Fruit fly (Drosophila melanogaster) whole organism, pupa: Measurements from ENCODE around the gene CG17139.
A peak's percentile ranks its signal among the peaks of the same experiment; 100 is the strongest.

ENCODE experiments used
- CG10348 ChIP-seq: fragments of 200-800 bp; sonication (Bioruptor generic); IDR thresholded peaks from 2 replicates; pipeline ENCODE4 v1.3.6; 2022; ENCODE audit warnings: missing biosample characterization, missing genetic modification characterization
- CG12605 ChIP-seq: fragments of 200-800 bp; sonication (Bioruptor generic); IDR thresholded peaks from 2 replicates; pipeline ENCODE4 v1.3.6; 2022; ENCODE audit warnings: missing biosample characterization, missing genetic modification characterization
- CG13204 ChIP-seq: fragments of 200-800 bp; sonication (Bioruptor generic); optimal IDR thresholded peaks from 2 replicates; lab custom pipeline; 2018; ENCODE audit warnings: missing biosample characterization, mild to moderate bottlenecking, missing genetic modification characterization, moderate library complexity
- CG14655 ChIP-seq: fragments of 200-800 bp; sonication (Bioruptor generic); optimal IDR thresholded peaks from 3 replicates; lab custom pipeline; 2017; ENCODE audit warnings: mild to moderate bottlenecking, missing biosample characterization, missing genetic modification reagents, missing genetic modification characterization
- CG15710 ChIP-seq: fragments of 200-800 bp; sonication (Bioruptor generic); optimal IDR thresholded peaks from 2 replicates; lab custom pipeline; 2018; ENCODE audit warnings: missing biosample characterization, mild to moderate bottlenecking, missing genetic modification characterization, moderate library complexity
- CG17806 ChIP-seq: fragments of 200-800 bp; sonication (Bioruptor generic); optimal IDR thresholded peaks from 2 replicates; lab custom pipeline; 2018; ENCODE audit warnings: missing biosample characterization, mild to moderate bottlenecking, missing genetic modification characterization, moderate library complexity
- CG32121 ChIP-seq: fragments of 200-800 bp; sonication (Bioruptor generic); IDR thresholded peaks from 2 replicates; pipeline ENCODE4 v1.3.6; 2022; ENCODE audit warnings: missing biosample characterization, missing genetic modification characterization
- CG34367 ChIP-seq: fragments of 200-800 bp; sonication (Bioruptor generic); optimal IDR thresholded peaks from 2 replicates; lab custom pipeline; 2018; ENCODE audit warnings: missing biosample characterization, mild to moderate bottlenecking, missing genetic modification characterization
- CG4496 ChIP-seq: fragments of 200-800 bp; sonication (Bioruptor generic); IDR thresholded peaks from 3 replicates; pipeline ENCODE4 v1.3.6; 2022; ENCODE audit warnings: missing biosample characterization, missing genetic modification characterization
- CG8159 ChIP-seq: fragments of 200-800 bp; sonication (Bioruptor generic); optimal IDR thresholded peaks from 3 replicates; lab custom pipeline; 2018; ENCODE audit warnings: missing biosample characterization, mild to moderate bottlenecking, missing genetic modification characterization, moderate library complexity
- CG8301 ChIP-seq: fragments of 200-800 bp; sonication (Bioruptor generic); optimal IDR thresholded peaks from 2 replicates; lab custom pipeline; 2018; ENCODE audit warnings: missing biosample characterization, mild to moderate bottlenecking, missing genetic modification characterization
- CG9948 ChIP-seq: fragments of 200-800 bp; sonication (Bioruptor generic); optimal IDR thresholded peaks from 2 replicates; lab custom pipeline; 2018; ENCODE audit warnings: missing biosample characterization, mild to moderate bottlenecking, missing genetic modification characterization, moderate library complexity
- D1 ChIP-seq: fragments of 200-800 bp; sonication (Bioruptor generic); optimal IDR thresholded peaks from 2 replicates; lab custom pipeline; 2018; ENCODE audit warnings: missing biosample characterization, mild to moderate bottlenecking, missing genetic modification characterization, moderate library complexity
- EcR ChIP-seq: fragments of 200-800 bp; sonication (Bioruptor generic); optimal IDR thresholded peaks from 3 replicates; lab custom pipeline; 2019; ENCODE audit warnings: missing biosample characterization, missing genetic modification characterization, mild to moderate bottlenecking, moderate library complexity, missing genetic modification reagents
- Ets98B ChIP-seq: fragments of 200-800 bp; sonication (Bioruptor generic); IDR thresholded peaks from 2 replicates; pipeline ENCODE4 v1.3.6; 2022; ENCODE audit warnings: missing biosample characterization, missing genetic modification characterization
- Pif1A ChIP-seq: fragments of 200-800 bp; sonication (Bioruptor generic); optimal IDR thresholded peaks from 3 replicates; lab custom pipeline; 2016; ENCODE audit warnings: missing biosample characterization, missing genetic modification characterization
- Pif1B ChIP-seq: fragments of 200-800 bp; sonication (Bioruptor generic); optimal IDR thresholded peaks from 3 replicates; lab custom pipeline; 2016; ENCODE audit warnings: missing biosample characterization, missing genetic modification characterization
- Snoo ChIP-seq: fragments of 200-800 bp; sonication (Bioruptor generic); optimal IDR thresholded peaks from 3 replicates; lab custom pipeline; 2017; ENCODE audit warnings: missing biosample characterization, mild to moderate bottlenecking, missing genetic modification characterization, inconsistent platforms
- fd96Ca ChIP-seq: fragments of 200-800 bp; sonication (Bioruptor generic); IDR thresholded peaks from 3 replicates; pipeline ENCODE4 v1.3.6; 2022; ENCODE audit warnings: missing biosample characterization, missing genetic modification characterization
- gl ChIP-seq: fragments of 200-800 bp; sonication (Bioruptor generic); optimal IDR thresholded peaks from 2 replicates; lab custom pipeline; 2018; ENCODE audit warnings: missing biosample characterization, mild to moderate bottlenecking, missing genetic modification characterization
- rn ChIP-seq: fragments of 200-800 bp; sonication (Bioruptor generic); IDR thresholded peaks from 2 replicates; pipeline ENCODE4 v1.3.6; 2022; ENCODE audit warnings: missing biosample characterization, missing genetic modification characterization

Gene CG17139

DNA sequence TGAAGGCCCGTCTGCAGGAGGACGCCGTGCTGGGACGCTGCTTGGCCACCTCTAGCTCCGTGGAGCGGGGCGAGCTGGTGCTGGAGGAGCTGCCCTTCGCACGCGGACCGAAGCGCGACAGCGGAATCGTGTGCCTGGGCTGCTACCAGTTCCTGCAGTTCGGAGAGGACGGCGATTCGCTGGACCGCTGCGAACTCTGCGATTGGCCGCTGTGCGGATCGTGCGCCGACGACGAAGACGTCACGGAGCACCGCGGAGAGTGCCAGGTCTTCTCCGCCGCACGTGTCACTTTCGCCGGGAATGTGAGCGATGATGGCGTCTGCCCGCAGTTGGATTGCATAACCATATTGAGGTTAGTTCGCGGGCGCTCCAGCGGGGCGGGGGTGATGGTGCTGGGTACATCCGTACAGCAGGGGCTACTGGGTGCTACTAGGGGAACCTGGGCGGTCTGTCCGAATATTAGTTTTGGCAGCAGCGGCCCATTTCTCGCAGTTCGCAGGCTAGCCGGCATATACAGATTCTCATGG lies 5.9 kb upstream of the CG17139 start:
- TF ChIP-seq CG13204: no peak
- peak; percentile 45; the same call in 1 of the 2 replicates for TF ChIP-seq CG32121 (GFP tag; lab: Robert Waterston, UW)
- TF ChIP-seq CG14655 (GFP tag; lab: Kevin White, UChicago): no peak
- TF ChIP-seq CG4496 (GFP tag; lab: Robert Waterston, UW): peak; percentile 17; the same call in 1 of the 3 replicates
- no peak for TF ChIP-seq fd96Ca (GFP tag; lab: Robert Waterston, UW)
- TF ChIP-seq CG8159: no peak
- TF ChIP-seq CG8301 (tag; lab: Kevin White, UChicago): no peak

- TF ChIP-seq Pif1B: no peak
- no peak for TF ChIP-seq Pif1A (GFP tag; lab: Kevin White, UChicago)
- TF ChIP-seq rn (GFP tag; lab: Robert Waterston, UW): no peak
- no peak for TF ChIP-seq CG32121 (GFP tag; lab: Robert Waterston, UW)
- no peak for TF ChIP-seq CG17806 (tag; lab: Kevin White, UChicago)
- 0 out of 2 replicates have a peak, but pooled peaks have one; percentile 11 for TF ChIP-seq Ets98B (GFP tag; lab: Robert Waterston, UW)
- no peak for TF ChIP-seq D1
- TF ChIP-seq CG9948: no peak
- TF ChIP-seq CG15710 (tag; lab: Kevin White, UChicago): no peak
- no peak for TF ChIP-seq CG34367
- TF ChIP-seq CG4496 (GFP tag; lab: Robert Waterston, UW): no peak
- TF ChIP-seq fd96Ca (GFP tag; lab: Robert Waterston, UW): no peak
- peak; percentile 95 for TF ChIP-seq EcR (GFP tag; lab: Kevin White, UChicago)
- TF ChIP-seq, all 21 proteins: peak for 2
Observed at dm6 chr2L:10850320-10850990, 5.0 kb upstream of the CG17139 start, which contains the start of gene porin. Gene porin, minus strand, starts transcription at chr2L:10850848.

dm6 chr2L:10849511-10850191 lies 4.2 kb upstream of the CG17139 start, which contains the start of gene SmydA-3:
Gene SmydA-3, plus strand, starts transcription at chr2L:10850141.
- TF ChIP-seq rn (GFP tag; lab: Robert Waterston, UW) (peak; percentile 40; the same call in 1 of the 2 replicates), CG13204 (no peak), CG8301 (tag; lab: Kevin White, UChicago) (peak; percentile 68), Snoo (tag; lab: Kevin White, UChicago) (no peak), CG4496 (GFP tag; lab: Robert Waterston, UW) (peak; percentile 82), Pif1A (GFP tag; lab: Kevin White, UChicago) (no peak), gl (tag; lab: Kevin White, UChicago) (no peak), CG15710 (tag; lab: Kevin White, UChicago) (peak; percentile 14), CG34367 (no peak), CG10348 (GFP tag; lab: Robert Waterston, UW) (no peak), CG14655 (GFP tag; lab: Kevin White, UChicago) (no peak), D1 (no peak), CG12605 (GFP tag; lab: Robert Waterston, UW) (peak; percentile 73), Pif1B (no peak), fd96Ca (GFP tag; lab: Robert Waterston, UW) (peak; percentile 70), CG17806 (tag; lab: Kevin White, UChicago) (peak; percentile 7), CG32121 (GFP tag; lab: Robert Waterston, UW) (peak; percentile 73), Ets98B (GFP tag; lab: Robert Waterston, UW) (peak; percentile 82), EcR (GFP tag; lab: Kevin White, UChicago) (no peak), CG8159 (peak; percentile 5), CG9948 (no peak)

- no peak for TF ChIP-seq gl (tag; lab: Kevin White, UChicago)
- no peak for TF ChIP-seq CG15710 (tag; lab: Kevin White, UChicago)
- TF ChIP-seq rn (GFP tag; lab: Robert Waterston, UW): no peak
- no peak for TF ChIP-seq CG4496 (GFP tag; lab: Robert Waterston, UW)
- TF ChIP-seq CG32121 (GFP tag; lab: Robert Waterston, UW): no peak
- TF ChIP-seq CG12605 (GFP tag; lab: Robert Waterston, UW): no peak
- no peak for TF ChIP-seq CG14655 (GFP tag; lab: Kevin White, UChicago)
- TF ChIP-seq Pif1B: no peak
- TF ChIP-seq D1: no peak
- no peak for TF ChIP-seq CG34367
- no peak for TF ChIP-seq Ets98B (GFP tag; lab: Robert Waterston, UW)
- no peak for TF ChIP-seq Pif1A (GFP tag; lab: Kevin White, UChicago)
- no peak for TF ChIP-seq CG17806 (tag; lab: Kevin White, UChicago)
- no peak for TF ChIP-seq EcR (GFP tag; lab: Kevin White, UChicago)
- no peak for TF ChIP-seq CG8159
- no peak for TF ChIP-seq CG10348 (GFP tag; lab: Robert Waterston, UW)
- TF ChIP-seq CG13204: no peak
- TF ChIP-seq CG9948: no peak
Observed at dm6 chr2L:10846944-10847343, 1.5 kb upstream of the CG17139 start, which contains the start of gene Porin2. Gene Porin2, minus strand, starts transcription at chr2L:10847044.

- TF ChIP-seq CG8301 (tag; lab: Kevin White, UChicago) (no peak), CG12605 (GFP tag; lab: Robert Waterston, UW) (no peak), Snoo (tag; lab: Kevin White, UChicago) (no peak), CG4496 (GFP tag; lab: Robert Waterston, UW) (no peak), CG8159 (no peak), fd96Ca (GFP tag; lab: Robert Waterston, UW) (no peak), CG14655 (GFP tag; lab: Kevin White, UChicago) (no peak), Ets98B (GFP tag; lab: Robert Waterston, UW) (no peak), CG9948 (no peak), Pif1B (no peak)
Observed at dm6 chr2L:10842326-10842725, 3.1 kb downstream of the CG17139 start, which contains the start of gene CG6700. Gene CG6700, minus strand, starts transcription at chr2L:10842597.
